Worm (Caenorhabditis elegans) whole organism, young adult: Measurements from ENCODE around the gene tre-5.

Experiments
- F23B12.7 ChIP-seq: sonication (generic microtip); optimal IDR thresholded peaks from 2 replicates; lab custom pipeline; 2017; ENCODE audit warnings: missing genetic modification characterization, mild to moderate bottlenecking, missing compliant biosample characterization, antibody characterized with exemption, moderate library complexity; ENCODE audit not compliant: insufficient read depth
- Y56A3A.18 ChIP-seq: fragments of 200-800 bp; sonication (Bioruptor generic); IDR thresholded peaks from 2 replicates; pipeline ENCODE4 v1.3.6; 2022; ENCODE audit warnings: missing genetic modification reagents, missing genetic modification characterization, missing compliant biosample characterization
- Y79H2A.3 ChIP-seq: fragments of 200-800 bp; sonication (Bioruptor generic); conservative IDR thresholded peaks from 2 replicates; pipeline ENCODE4 v1.3.6; 2022; ENCODE audit warnings: missing genetic modification reagents, missing genetic modification characterization, missing compliant biosample characterization
- aptf-2 ChIP-seq: fragments of 200-800 bp; sonication (Bioruptor generic); conservative IDR thresholded peaks from 2 replicates; pipeline ENCODE4 v1.3.6; 2022; ENCODE audit warnings: missing genetic modification reagents, missing genetic modification characterization, missing compliant biosample characterization
- aptf-3 ChIP-seq: fragments of 200-800 bp; sonication (Bioruptor generic); IDR thresholded peaks from 2 replicates; pipeline ENCODE4 v1.3.6; 2022; ENCODE audit warnings: missing genetic modification characterization, missing compliant biosample characterization
- atf-7 ChIP-seq: sonication (generic microtip); optimal IDR thresholded peaks from 2 replicates; lab custom pipeline; 2017; ENCODE audit warnings: mild to moderate bottlenecking, missing genetic modification characterization, missing compliant biosample characterization
- nfya-1 ChIP-seq: sonication (generic microtip); optimal IDR thresholded peaks from 2 replicates; lab custom pipeline; 2017; ENCODE audit warnings: antibody characterized with exemption, missing compliant biosample characterization, missing genetic modification characterization, borderline replicate concordance; ENCODE audit not compliant: insufficient read depth
- pbrm-1 ChIP-seq: fragments of 200-800 bp; sonication (Bioruptor generic); IDR thresholded peaks from 2 replicates; pipeline ENCODE4 v1.3.6; 2022; ENCODE audit warnings: missing genetic modification reagents, missing genetic modification characterization, missing compliant biosample characterization
- pha-4 ChIP-seq: fragments of 150-350 bp; sonication (generic microtip); optimal IDR thresholded peaks from 2 replicates; lab custom pipeline; 2014; ENCODE audit warnings: missing biosample characterization, missing genetic modification reagents, missing genetic modification characterization
- snpc-4 ChIP-seq, 5 experiments: fragments of 150-350 bp in 1 of 5; sonication (generic microtip) in 4 of 5; optimal IDR thresholded peaks; 2 replicates each; lab custom pipeline; 2014 to 2018; ENCODE audit warnings: missing genetic modification characterization in 5 of 5, missing biosample characterization in 3 of 5, antibody characterized with exemption in 2 of 5, mild to moderate bottlenecking in 2 of 5, missing compliant biosample characterization in 2 of 5, missing genotype in 2 of 5, moderate library complexity in 2 of 5, missing genetic modification reagents in 1 of 5
- tbp1 ChIP-seq: fragments of 200-800 bp; sonication (Bioruptor generic); optimal IDR thresholded peaks from 2 replicates; lab custom pipeline; 2018; ENCODE audit warnings: mild to moderate bottlenecking, missing genetic modification characterization, missing compliant biosample characterization

DNA sequence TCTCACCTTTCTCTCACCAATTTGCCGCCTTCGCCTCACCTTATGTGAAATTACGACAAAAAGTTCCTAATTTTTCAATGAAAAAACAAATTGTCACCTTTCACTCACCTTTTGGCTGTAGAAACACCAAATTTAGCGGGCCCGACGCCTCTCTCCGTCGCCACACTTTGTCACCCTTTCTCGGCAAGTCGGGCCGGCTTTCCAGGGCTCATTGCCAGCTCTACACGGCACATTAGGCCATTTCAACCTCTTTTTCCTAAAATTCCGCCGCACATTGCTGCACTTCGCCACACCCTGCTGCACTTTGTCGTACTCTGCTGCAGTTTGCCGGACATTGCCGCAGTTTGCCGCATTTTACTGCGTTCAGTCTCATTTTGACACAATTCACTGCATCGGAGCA lies 46.1 kb upstream of the tre-5 start:
- TF ChIP-seq tbp1 (GFP tag; lab: Kevin White, UChicago) (no peak), Y56A3A.18 (GFP tag; lab: Robert Waterston, UW) (no peak), snpc-4 (GFP tag; optimal IDR thresholded peaks at IDR 0.05; lab: Kevin White, UChicago) (no peak), snpc-4 (tag; optimal IDR thresholded peaks at IDR 0.05; lab: Kevin White, UChicago) (no peak), nfya-1 (tag; lab: Kevin White, UChicago) (no peak), pbrm-1 (GFP tag; lab: Robert Waterston, UW) (no peak), Y79H2A.3 (no peak), aptf-2 (GFP tag; lab: Robert Waterston, UW) (no peak), F23B12.7 (tag; lab: Kevin White, UChicago) (no peak), atf-7 (no peak), aptf-3 (no peak), pha-4 (tag; lab: Kevin White, UChicago) (no peak)
